Fruit fly (Drosophila melanogaster): Measurements from ENCODE around the gene Ccm3.

Gene Ccm3

dm6 chr3R:15371833-15372232, at the start of gene Ccm3, which contains the start of gene CG6136 (continued):
- no peak for TF ChIP-seq CG33213 (GFP tag; optimal IDR thresholded peaks at IDR 0.05)
- peak; percentile 57 for TF ChIP-seq CG1792 (GFP tag; optimal IDR thresholded peaks at IDR 0.05)
- peak; percentile 13 for TF ChIP-seq odd (GFP tag; optimal IDR thresholded peaks at IDR 0.05)
- no peak for TF ChIP-seq bigmax (GFP tag; optimal IDR thresholded peaks at IDR 0.05)
- peak; percentile 52 for TF ChIP-seq lilli (GFP tag; optimal IDR thresholded peaks at IDR 0.05)
- no peak for TF ChIP-seq CG31388 (GFP tag; optimal IDR thresholded peaks at IDR 0.05)
- no peak for TF ChIP-seq rib (GFP tag; IDR thresholded peaks at IDR 0.05)
- no peak; the same call in 1 of the 2 replicates for TF ChIP-seq wdn (GFP tag; IDR thresholded peaks at IDR 0.05)
- no peak for TF ChIP-seq psq (GFP tag; optimal IDR thresholded peaks at IDR 0.05)
- peak; percentile 10 for TF ChIP-seq dmrt11E (tag; optimal IDR thresholded peaks at IDR 0.05)
- TF ChIP-seq Sox102F (GFP tag; optimal IDR thresholded peaks at IDR 0.05), result no peak
- no peak for TF ChIP-seq Doc2 (GFP tag; IDR thresholded peaks at IDR 0.05)
- peak; percentile 67 for TF ChIP-seq NfI (GFP tag; optimal IDR thresholded peaks at IDR 0.05)
- TF ChIP-seq CG31224 (GFP tag; IDR thresholded peaks at IDR 0.05), result no peak
- no peak for TF ChIP-seq Sry-β (GFP tag; optimal IDR thresholded peaks at IDR 0.05)
- TF ChIP-seq CG7987 (GFP tag; optimal IDR thresholded peaks at IDR 0.05), result peak; percentile 33
- peak; percentile 37 for TF ChIP-seq pho (GFP tag; optimal IDR thresholded peaks at IDR 0.05)
- no peak for TF ChIP-seq CG8359 (GFP tag; optimal IDR thresholded peaks at IDR 0.05; ENCODE audit: borderline replicate concordance)
- TF ChIP-seq lmd (GFP tag; IDR thresholded peaks at IDR 0.05), result peak; percentile 16; the same call in 1 of the 2 replicates
- TF ChIP-seq CG14667 (GFP tag; IDR thresholded peaks at IDR 0.05), result no peak
- peak; percentile 52 for TF ChIP-seq CG6765 (GFP tag; optimal IDR thresholded peaks at IDR 0.05)
- TF ChIP-seq sima (GFP tag; optimal IDR thresholded peaks at IDR 0.05), result no peak
- TF ChIP-seq emc (GFP tag; optimal IDR thresholded peaks at IDR 0.05), result no peak
- no peak for TF ChIP-seq CG16779 (GFP tag; IDR thresholded peaks at IDR 0.05)
- TF ChIP-seq vvl (GFP tag; IDR thresholded peaks at IDR 0.05), result peak; percentile 91
- no peak for TF ChIP-seq CG7357 (GFP tag; IDR thresholded peaks at IDR 0.05)
- TF ChIP-seq gfzf (GFP tag; optimal IDR thresholded peaks at IDR 0.05), result no peak
- TF ChIP-seq ewg (GFP tag; optimal IDR thresholded peaks at IDR 0.05), result peak; percentile 48
- TF ChIP-seq nom (GFP tag; optimal IDR thresholded peaks at IDR 0.05), result peak; percentile 1
- peak; percentile 91 for TF ChIP-seq Dll (GFP tag; IDR thresholded peaks at IDR 0.05; ENCODE audit: partially characterized antibody)
- TF ChIP-seq CG4360 (GFP tag; IDR thresholded peaks at IDR 0.05), result no peak
- TF ChIP-seq CG12659 (GFP tag; optimal IDR thresholded peaks at IDR 0.05), result peak; percentile 69
- peak; percentile 49 for TF ChIP-seq CG3163 (GFP tag; optimal IDR thresholded peaks at IDR 0.05)
- no peak for TF ChIP-seq Mes4 (GFP tag; optimal IDR thresholded peaks at IDR 0.05)
- peak; percentile 17 for TF ChIP-seq chn (GFP tag; optimal IDR thresholded peaks at IDR 0.05)
- peak; percentile 78 for TF ChIP-seq gro (GFP tag; optimal IDR thresholded peaks at IDR 0.05)
- peak; percentile 58 for TF ChIP-seq sug (tag; optimal IDR thresholded peaks at IDR 0.05)
- TF ChIP-seq CG13894 (tag; optimal IDR thresholded peaks at IDR 0.05), result peak; percentile 45
- no peak for TF ChIP-seq CG15011 (GFP tag; optimal IDR thresholded peaks at IDR 0.05)
- peak; percentile 15; the same call in 1 of the 2 replicates for TF ChIP-seq ara (GFP tag; IDR thresholded peaks at IDR 0.05)
- no peak for TF ChIP-seq CG1529 (GFP tag; optimal IDR thresholded peaks at IDR 0.05)
- no peak for TF ChIP-seq Abd-B (GFP tag; optimal IDR thresholded peaks at IDR 0.05)
- TF ChIP-seq tna (GFP tag; IDR thresholded peaks at IDR 0.05; ENCODE audit: partially characterized antibody), result peak; percentile 89
- no peak for TF ChIP-seq ase (GFP tag; IDR thresholded peaks at IDR 0.05)
- TF ChIP-seq Hmr (GFP tag; optimal IDR thresholded peaks at IDR 0.05), result peak; percentile 69
- TF ChIP-seq da (GFP tag; optimal IDR thresholded peaks at IDR 0.05), result no peak
- TF ChIP-seq Dbx (GFP tag; IDR thresholded peaks at IDR 0.05), result peak; percentile 75
- peak; percentile 89 for TF ChIP-seq hbn (GFP tag; IDR thresholded peaks at IDR 0.05; ENCODE audit: partially characterized antibody)
- TF ChIP-seq CG2889 (GFP tag; IDR thresholded peaks at IDR 0.05), result no peak
- TF ChIP-seq ash1 (GFP tag; optimal IDR thresholded peaks at IDR 0.05), result no peak
- TF ChIP-seq CG5953 (GFP tag; IDR thresholded peaks at IDR 0.05), result no peak
- no peak for TF ChIP-seq Atf-2 (GFP tag; optimal IDR thresholded peaks at IDR 0.05)
